Fruit fly (Drosophila melanogaster) whole organism, embryonic: ENCODE measurements around the gene sima.
A peak's percentile ranks its signal among the peaks of the same experiment; 100 is the strongest.

Experiments
- ATbp ChIP-seq: fragments of 200-800 bp; sonication (Bioruptor generic); optimal IDR thresholded peaks from 2 replicates; lab custom pipeline; 2017; ENCODE audit warnings: missing biosample characterization, mild to moderate bottlenecking, missing genetic modification characterization, missing genetic modification reagents
- Abd-B ChIP-seq: fragments of 200-800 bp; sonication (Bioruptor generic); optimal IDR thresholded peaks from 2 replicates; lab custom pipeline; 2018; ENCODE audit warnings: missing biosample characterization, mild to moderate bottlenecking, missing genetic modification characterization, moderate library complexity
- CG10274 ChIP-seq: fragments of 200-800 bp; sonication (Bioruptor generic); optimal IDR thresholded peaks from 3 replicates; lab custom pipeline; 2017; ENCODE audit warnings: missing biosample characterization, mild to moderate bottlenecking, missing genetic modification characterization
- CG10366 ChIP-seq: fragments of 200-800 bp; sonication (Bioruptor generic); IDR thresholded peaks from 2 replicates; pipeline ENCODE4 v1.3.6; 2022; ENCODE audit warnings: missing biosample characterization, missing genetic modification characterization
- CG11398 ChIP-seq: fragments of 200-800 bp; sonication (Bioruptor generic); optimal IDR thresholded peaks from 2 replicates; lab custom pipeline; 2016; ENCODE audit warnings: missing biosample characterization, missing genetic modification characterization
- CG12155 ChIP-seq: fragments of 200-800 bp; sonication (Bioruptor generic); optimal IDR thresholded peaks from 3 replicates; lab custom pipeline; 2016; ENCODE audit warnings: missing biosample characterization, missing genetic modification characterization
- CG14014 ChIP-seq: fragments of 200-800 bp; sonication (Bioruptor generic); IDR thresholded peaks from 2 replicates; pipeline ENCODE4 v1.3.6; 2022; ENCODE audit warnings: missing biosample characterization, missing genetic modification characterization
- CG14965 ChIP-seq: fragments of 200-800 bp; sonication (Bioruptor generic); optimal IDR thresholded peaks from 2 replicates; lab custom pipeline; 2016; ENCODE audit warnings: missing biosample characterization, missing genetic modification characterization, borderline replicate concordance
- CG1602 ChIP-seq: fragments of 200-800 bp; sonication (Bioruptor generic); optimal IDR thresholded peaks from 3 replicates; lab custom pipeline; 2016; ENCODE audit warnings: missing biosample characterization, missing genetic modification characterization
- CG17359 ChIP-seq: fragments of 200-800 bp; sonication (Bioruptor generic); optimal IDR thresholded peaks from 3 replicates; lab custom pipeline; 2018; ENCODE audit warnings: missing biosample characterization, mild to moderate bottlenecking, missing genetic modification characterization, moderate library complexity
- CG18262 ChIP-seq: fragments of 200-800 bp; optimal IDR thresholded peaks from 3 replicates; lab custom pipeline; 2019; ENCODE audit warnings: missing biosample characterization, mild to moderate bottlenecking, missing genetic modification characterization, moderate library complexity
- CG2678 ChIP-seq: fragments of 200-800 bp; sonication (Bioruptor generic); optimal IDR thresholded peaks from 3 replicates; lab custom pipeline; 2019; ENCODE audit warnings: missing biosample characterization, mild to moderate bottlenecking, missing genetic modification characterization, moderate library complexity
- CG2875 ChIP-seq: fragments of 200-800 bp; sonication (Bioruptor generic); optimal IDR thresholded peaks from 2 replicates; lab custom pipeline; 2017; ENCODE audit warnings: missing biosample characterization, mild to moderate bottlenecking, missing genetic modification characterization, missing genetic modification reagents
- CG31365 ChIP-seq: fragments of 200-800 bp; sonication (Bioruptor generic); optimal IDR thresholded peaks from 2 replicates; lab custom pipeline; 2018; ENCODE audit warnings: missing biosample characterization, mild to moderate bottlenecking, missing genetic modification characterization
- CG32532 ChIP-seq: fragments of 200-800 bp; sonication (Bioruptor generic); IDR thresholded peaks from 2 replicates; pipeline ENCODE4 v1.3.6; 2022; ENCODE audit warnings: missing biosample characterization, missing genetic modification characterization
- CG3838 ChIP-seq: fragments of 200-800 bp; sonication (Bioruptor generic); optimal IDR thresholded peaks from 3 replicates; lab custom pipeline; 2016; ENCODE audit warnings: missing biosample characterization, missing genetic modification characterization
- CG3847 ChIP-seq: fragments of 200-800 bp; sonication (Bioruptor generic); IDR thresholded peaks from 2 replicates; pipeline ENCODE4 v1.3.6; 2022; ENCODE audit warnings: missing biosample characterization, missing genetic modification characterization
- CG4707 ChIP-seq: fragments of 200-800 bp; sonication (Bioruptor generic); optimal IDR thresholded peaks from 2 replicates; lab custom pipeline; 2018; ENCODE audit warnings: missing biosample characterization, mild to moderate bottlenecking, missing genetic modification characterization, moderate library complexity
- CG6175 ChIP-seq: fragments of 200-800 bp; sonication (Bioruptor generic); IDR thresholded peaks from 3 replicates; pipeline ENCODE4 v1.3.6; 2022; ENCODE audit warnings: missing biosample characterization, missing genetic modification characterization
- CG6689 ChIP-seq: fragments of 200-800 bp; sonication (Bioruptor generic); IDR thresholded peaks from 2 replicates; pipeline ENCODE4 v1.3.6; 2022; ENCODE audit warnings: missing biosample characterization, missing genetic modification characterization
- CG7839 ChIP-seq: fragments of 200-800 bp; sonication (Bioruptor generic); optimal IDR thresholded peaks from 3 replicates; lab custom pipeline; 2018; ENCODE audit warnings: missing biosample characterization, mild to moderate bottlenecking, missing genetic modification characterization, moderate library complexity
- Dek ChIP-seq: fragments of 200-800 bp; sonication (Bioruptor generic); optimal IDR thresholded peaks from 3 replicates; lab custom pipeline; 2019; ENCODE audit warnings: missing biosample characterization, mild to moderate bottlenecking, missing genetic modification characterization, moderate library complexity
- Elba2 ChIP-seq: fragments of 200-800 bp; sonication (Bioruptor generic); optimal IDR thresholded peaks from 3 replicates; lab custom pipeline; 2016; ENCODE audit warnings: missing biosample characterization, missing genetic modification characterization
- Gsc ChIP-seq: fragments of 200-800 bp; sonication (Bioruptor generic); IDR thresholded peaks from 2 replicates; pipeline ENCODE4 v1.3.6; 2022; ENCODE audit warnings: missing biosample characterization, missing genetic modification characterization
- MTF-1 ChIP-seq: fragments of 200-800 bp; sonication (Bioruptor generic); optimal IDR thresholded peaks from 2 replicates; lab custom pipeline; 2018; ENCODE audit warnings: missing biosample characterization, mild to moderate bottlenecking, missing genetic modification characterization, borderline replicate concordance
- Med ChIP-seq: fragments of 200-800 bp; sonication (Bioruptor generic); peaks from one replicate; lab custom pipeline; 2016; ENCODE audit warnings: missing biosample characterization, missing genetic modification characterization, mild to moderate bottlenecking, inconsistent platforms, moderate library complexity
- Meics ChIP-seq: fragments of 200-800 bp; sonication (Bioruptor generic); optimal IDR thresholded peaks from 2 replicates; lab custom pipeline; 2017; ENCODE audit warnings: missing biosample characterization, mild to moderate bottlenecking, missing genetic modification characterization
- Side ChIP-seq: fragments of 200-800 bp; sonication (Bioruptor generic); optimal IDR thresholded peaks from 2 replicates; lab custom pipeline; 2016; ENCODE audit warnings: missing biosample characterization, missing genetic modification characterization
- cato ChIP-seq: fragments of 200-800 bp; sonication (Bioruptor generic); optimal IDR thresholded peaks from 2 replicates; lab custom pipeline; 2016; ENCODE audit warnings: missing biosample characterization, missing genetic modification characterization, borderline replicate concordance
- chinmo ChIP-seq: fragments of 200-800 bp; sonication (Bioruptor generic); IDR thresholded peaks from 4 replicates; pipeline ENCODE4 v1.3.6; 2022; ENCODE audit warnings: missing biosample characterization, missing genetic modification characterization; ENCODE audit not compliant: partially characterized antibody
- cwo ChIP-seq: fragments of 200-800 bp; sonication (Bioruptor generic); optimal IDR thresholded peaks from 3 replicates; lab custom pipeline; 2017; ENCODE audit warnings: missing biosample characterization, missing genetic modification characterization, mild to moderate bottlenecking, moderate library complexity, missing genetic modification reagents
- dati ChIP-seq: fragments of 200-800 bp; sonication (Bioruptor generic); IDR thresholded peaks from 2 replicates; pipeline ENCODE4 v1.3.6; 2022; ENCODE audit warnings: missing biosample characterization, missing genetic modification characterization
- dm ChIP-seq: fragments of 200-800 bp; sonication (Bioruptor generic); optimal IDR thresholded peaks from 3 replicates; lab custom pipeline; 2016; ENCODE audit warnings: missing biosample characterization, missing genetic modification characterization
- dysf ChIP-seq: fragments of 200-800 bp; sonication (Bioruptor generic); IDR thresholded peaks from 3 replicates; pipeline ENCODE4 v1.3.6; 2022; ENCODE audit warnings: missing biosample characterization, missing genetic modification characterization
- fd96Cb ChIP-seq: fragments of 200-800 bp; sonication (Bioruptor generic); optimal IDR thresholded peaks from 2 replicates; lab custom pipeline; 2018; ENCODE audit warnings: missing biosample characterization, mild to moderate bottlenecking, missing genetic modification characterization, moderate library complexity
- her ChIP-seq: fragments of 200-800 bp; sonication (Bioruptor generic); optimal IDR thresholded peaks from 2 replicates; lab custom pipeline; 2016; ENCODE audit warnings: missing biosample characterization, missing genetic modification characterization
- luna ChIP-seq: fragments of 200-800 bp; sonication (Bioruptor generic); optimal IDR thresholded peaks from 2 replicates; lab custom pipeline; 2016; ENCODE audit warnings: missing biosample characterization, missing genetic modification characterization
- nmo ChIP-seq: fragments of 200-800 bp; sonication (Bioruptor generic); optimal IDR thresholded peaks from 2 replicates; lab custom pipeline; 2018; ENCODE audit warnings: missing biosample characterization, mild to moderate bottlenecking, missing genetic modification characterization, moderate library complexity
- org-1 ChIP-seq: fragments of 200-800 bp; sonication (Bioruptor generic); optimal IDR thresholded peaks from 2 replicates; lab custom pipeline; 2017; ENCODE audit warnings: missing biosample characterization, missing genetic modification characterization
- pfk ChIP-seq: fragments of 200-800 bp; sonication (Bioruptor generic); optimal IDR thresholded peaks from 2 replicates; lab custom pipeline; 2018; ENCODE audit warnings: missing biosample characterization, mild to moderate bottlenecking, missing genetic modification characterization, moderate library complexity
- phol ChIP-seq: fragments of 200-800 bp; sonication (Bioruptor generic); optimal IDR thresholded peaks from 3 replicates; lab custom pipeline; 2018; ENCODE audit warnings: missing biosample characterization, mild to moderate bottlenecking, missing genetic modification characterization, moderate library complexity
- prd ChIP-seq, 3 experiments: fragments of >200 bp in 2 of 3; fragments of 200-800 bp in 1 of 3; sonication (Bioruptor generic) in 1 of 3; optimal IDR thresholded peaks in 2 of 3; IDR thresholded peaks in 1 of 3; 2 replicates in 2 of 3; 3 replicates in 1 of 3; pipeline versions ENCODE4 v1.3.6 to Lab custom; 2017 to 2022; ENCODE audit warnings: missing biosample characterization in 1 of 3, missing genetic modification characterization in 1 of 3
- psq ChIP-seq: fragments of 200-800 bp; sonication (Bioruptor generic); optimal IDR thresholded peaks from 2 replicates; lab custom pipeline; 2017; ENCODE audit warnings: missing biosample characterization, missing genetic modification characterization
- ranshi ChIP-seq: fragments of 200-800 bp; sonication (Bioruptor generic); IDR thresholded peaks from 2 replicates; pipeline ENCODE4 v1.3.6; 2022; ENCODE audit warnings: missing biosample characterization, missing genetic modification characterization
- row ChIP-seq: fragments of 200-800 bp; sonication (Bioruptor generic); IDR thresholded peaks from 3 replicates; pipeline ENCODE4 v1.3.6; 2022; ENCODE audit warnings: missing biosample characterization, missing genetic modification characterization
- slbo ChIP-seq: fragments of 200-800 bp; sonication (Bioruptor generic); IDR thresholded peaks from 2 replicates; pipeline ENCODE4 v1.3.6; 2022; ENCODE audit warnings: missing biosample characterization, missing genetic modification characterization
- stc ChIP-seq: fragments of 200-800 bp; sonication (Bioruptor generic); IDR thresholded peaks from 2 replicates; pipeline ENCODE4 v1.3.6; 2022; ENCODE audit warnings: missing biosample characterization, missing genetic modification characterization
- trh ChIP-seq: fragments of 200-800 bp; sonication (Bioruptor generic); optimal IDR thresholded peaks from 2 replicates; lab custom pipeline; 2016; ENCODE audit warnings: missing biosample characterization, missing genetic modification characterization
- unpg ChIP-seq: fragments of 200-800 bp; sonication (Bioruptor generic); optimal IDR thresholded peaks from 3 replicates; lab custom pipeline; 2018; ENCODE audit warnings: missing biosample characterization, mild to moderate bottlenecking, missing genetic modification characterization, moderate library complexity
- zen ChIP-seq: fragments of 200-800 bp; sonication (Bioruptor generic); optimal IDR thresholded peaks from 3 replicates; lab custom pipeline; 2018; ENCODE audit warnings: missing biosample characterization, mild to moderate bottlenecking, missing genetic modification characterization, moderate library complexity

Gene sima

DNA sequence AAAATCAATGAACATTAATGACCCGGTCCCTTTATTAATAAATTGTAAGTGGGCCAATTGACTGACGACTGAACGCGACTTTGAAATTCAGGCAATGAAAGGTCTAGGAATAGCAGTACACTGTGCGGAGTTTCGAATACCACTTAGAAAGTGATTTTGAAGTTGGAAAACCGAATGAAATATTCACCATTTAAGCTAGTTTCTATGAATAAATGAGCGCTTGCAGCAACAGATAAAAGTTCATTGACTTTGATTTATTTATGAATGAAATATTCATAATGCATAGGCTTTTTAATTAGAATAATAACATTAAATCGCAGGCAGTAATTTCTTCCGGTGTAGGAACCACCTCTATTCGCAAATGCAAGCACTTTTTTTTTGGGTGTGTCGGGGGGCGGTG lies 37.1 kb upstream of the sima start (continued):
- TF ChIP-seq Meics (GFP tag; lab: Kevin White, UChicago) (peak; percentile 37), Side (GFP tag; lab: Kevin White, UChicago) (no peak), zen (tag; lab: Kevin White, UChicago) (no peak), psq (GFP tag; lab: Kevin White, UChicago) (no peak), CG4707 (GFP tag; lab: Kevin White, UChicago) (no peak), dysf (GFP tag; lab: Robert Waterston, UW) (peak; percentile 59; the same call in 1 of the 3 replicates), CG14014 (GFP tag; lab: Robert Waterston, UW) (0 out of 2 replicates have a peak, but pooled peaks have one; percentile 27), slbo (GFP tag; lab: Robert Waterston, UW) (peak; percentile 34; the same call in 1 of the 2 replicates), dm (no peak), CG11398 (GFP tag; lab: Kevin White, UChicago) (no peak), CG12155 (peak; percentile 10), pfk (GFP tag; lab: Kevin White, UChicago) (no peak), phol (peak; percentile 30), CG3847 (GFP tag; lab: Robert Waterston, UW) (no peak), Med (GFP tag; lab: Kevin White, UChicago) (peak; percentile 22), fd96Cb (tag; lab: Kevin White, UChicago) (peak; percentile 43), CG17359 (tag; lab: Kevin White, UChicago) (peak; percentile 22), CG14965 (GFP tag; lab: Kevin White, UChicago) (no peak), CG2678 (tag; lab: Kevin White, UChicago) (peak; percentile 38), trh (GFP tag; lab: Kevin White, UChicago) (no peak), prd (optimal IDR thresholded peaks at IDR 0.05; lab: Kevin White, UChicago) (no peak), prd (GFP tag; IDR thresholded peaks at IDR 0.05; lab: Robert Waterston, UW) (peak; percentile 47; the same call in 1 of the 3 replicates), Abd-B (GFP tag; lab: Kevin White, UChicago) (no peak), stc (GFP tag; lab: Robert Waterston, UW) (peak; percentile 9; the same call in 1 of the 2 replicates), Gsc (no peak), MTF-1 (GFP tag; lab: Kevin White, UChicago) (no peak), CG18262 (tag; lab: Kevin White, UChicago) (peak; percentile 32), CG32532 (GFP tag; lab: Robert Waterston, UW) (peak; percentile 27; the same call in 1 of the 2 replicates), Elba2 (no peak), dati (GFP tag; lab: Robert Waterston, UW) (no peak), CG6689 (GFP tag; lab: Robert Waterston, UW) (peak; percentile 44; the same call in 1 of the 2 replicates), cato (no peak), CG3838 (GFP tag; lab: Kevin White, UChicago) (no peak), org-1 (peak; percentile 8), CG7839 (peak; percentile 22), her (GFP tag; lab: Kevin White, UChicago) (no peak), CG10366 (GFP tag; lab: Robert Waterston, UW) (peak; percentile 16; the same call in 1 of the 2 replicates), CG10274 (GFP tag; lab: Kevin White, UChicago) (no peak), ranshi (GFP tag; lab: Robert Waterston, UW) (peak; percentile 9; the same call in 1 of the 2 replicates), cwo (peak; percentile 8), CG31365 (tag; lab: Kevin White, UChicago) (no peak), CG6175 (GFP tag; lab: Robert Waterston, UW) (no peak), nmo (GFP tag; lab: Kevin White, UChicago) (peak; percentile 12), CG1602 (GFP tag; lab: Kevin White, UChicago) (no peak), row (GFP tag; lab: Robert Waterston, UW) (peak; percentile 58), ATbp (peak; percentile 45), luna (GFP tag; lab: Kevin White, UChicago) (no peak), Dek (peak; percentile 8), chinmo (no peak), unpg (peak; percentile 33), CG2875 (GFP tag; lab: Kevin White, UChicago) (no peak)
